Fruit fly (Drosophila melanogaster): ENCODE data around the gene sba.

sba gene

DNA sequence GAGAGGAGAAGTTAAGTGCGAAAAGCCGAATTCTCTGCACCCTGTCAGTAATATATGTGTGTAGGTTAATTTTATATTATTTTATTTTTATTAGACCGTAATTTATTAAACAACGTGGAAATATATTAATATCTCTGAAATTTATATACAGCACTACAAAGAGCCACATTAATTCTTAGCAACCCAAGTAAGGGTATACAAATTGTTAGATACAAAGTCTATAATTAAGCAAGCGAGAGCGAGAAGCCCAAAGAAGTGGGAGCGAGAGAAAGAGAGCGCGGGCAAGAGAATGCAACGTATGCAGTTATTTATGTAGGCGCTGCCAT, 35.7 kb downstream of the sba start (continued):
- TF ChIP-seq CG13775 (GFP tag; optimal IDR thresholded peaks at IDR 0.05) (peak; percentile 88), Fer3 (tag; optimal IDR thresholded peaks at IDR 0.05) (peak; percentile 88), CG17802 (tag; optimal IDR thresholded peaks at IDR 0.05) (peak; percentile 82), CG7372 (GFP tag; IDR thresholded peaks at IDR 0.05) (peak; percentile 87), CG15269 (tag; optimal IDR thresholded peaks at IDR 0.05) (peak; percentile 91), Mes4 (GFP tag; optimal IDR thresholded peaks at IDR 0.05) (peak; percentile 3), pum (GFP tag; optimal IDR thresholded peaks at IDR 0.05) (peak; percentile 61), GATAe (GFP tag; conservative IDR thresholded peaks at IDR 0.05) (peak; percentile 32; the same call in 1 of the 2 replicates), Taf1 (GFP tag; IDR thresholded peaks at IDR 0.05) (peak; percentile 61), ATbp (GFP tag; optimal IDR thresholded peaks at IDR 0.05) (peak; percentile 90), Sry-δ (GFP tag; optimal IDR thresholded peaks at IDR 0.05) (no peak), dmrt99B (tag; optimal IDR thresholded peaks at IDR 0.05) (peak; percentile 94), CG12071 (GFP tag; optimal IDR thresholded peaks at IDR 0.05) (peak; percentile 68), cad (GFP tag; optimal IDR thresholded peaks at IDR 0.05) (no peak), row (GFP tag; IDR thresholded peaks at IDR 0.05) (peak; percentile 97), eyg (GFP tag; optimal IDR thresholded peaks at IDR 0.05) (no peak), ERR (GFP tag; optimal IDR thresholded peaks at IDR 0.05) (no peak), CG14965 (GFP tag; optimal IDR thresholded peaks at IDR 0.05; ENCODE audit: borderline replicate concordance) (no peak), luna (GFP tag; optimal IDR thresholded peaks at IDR 0.05) (no peak), CG6791 (GFP tag; IDR thresholded peaks at IDR 0.05; ENCODE audit: partially characterized antibody) (no peak), Hmx (GFP tag; optimal IDR thresholded peaks at IDR 0.05) (no peak), repo (GFP tag; optimal IDR thresholded peaks at IDR 0.05) (no peak), MBD-R2 (GFP tag; IDR thresholded peaks at IDR 0.05) (peak; percentile 60), CG18476 (GFP tag; optimal IDR thresholded peaks at IDR 0.05) (peak; percentile 89), CG1529 (GFP tag; optimal IDR thresholded peaks at IDR 0.05) (peak; percentile 94), Myb (GFP tag; optimal IDR thresholded peaks at IDR 0.05) (no peak), CG6254 (GFP tag; optimal IDR thresholded peaks at IDR 0.05) (peak; percentile 91), ind (GFP tag; optimal IDR thresholded peaks at IDR 0.05) (peak; percentile 82), HLH54F (GFP tag; optimal IDR thresholded peaks at IDR 0.05) (peak; percentile 11), CoRest (tag; optimal IDR thresholded peaks at IDR 0.05) (peak; percentile 95), CG9817 (tag; optimal IDR thresholded peaks at IDR 0.05) (peak; percentile 85), CG33557 (GFP tag; optimal IDR thresholded peaks at IDR 0.05) (peak; percentile 97), emc (GFP tag; optimal IDR thresholded peaks at IDR 0.05) (no peak), Xrp1 (GFP tag; IDR thresholded peaks at IDR 0.05) (peak; percentile 98), maf-S (GFP tag; optimal IDR thresholded peaks at IDR 0.05) (peak; percentile 5), Hand (GFP tag; optimal IDR thresholded peaks at IDR 0.05) (no peak), CG2678 (tag; optimal IDR thresholded peaks at IDR 0.05) (peak; percentile 94), Hmr (GFP tag; optimal IDR thresholded peaks at IDR 0.05) (peak; percentile 67), dysf (GFP tag; IDR thresholded peaks at IDR 0.05) (peak; percentile 89), CG15601 (tag; optimal IDR thresholded peaks at IDR 0.05) (peak; percentile 96), CG2116 (GFP tag; optimal IDR thresholded peaks at IDR 0.05) (peak; percentile 45), Drgx (GFP tag; IDR thresholded peaks at IDR 0.05) (peak; percentile 99), CG11093 (GFP tag; IDR thresholded peaks at IDR 0.05) (peak; percentile 83), CG34422 (GFP tag; IDR thresholded peaks at IDR 0.05) (peak; percentile 96), CG4820 (GFP tag; optimal IDR thresholded peaks at IDR 0.05) (peak; percentile 91), CG10267 (tag; optimal IDR thresholded peaks at IDR 0.05) (peak; percentile 94), stwl (tag; optimal IDR thresholded peaks at IDR 0.05) (peak; percentile 69), Mad (GFP tag; optimal IDR thresholded peaks at IDR 0.05) (peak; percentile 45), CG12942 (GFP tag; optimal IDR thresholded peaks at IDR 0.05) (peak; percentile 84), CG32772 (GFP tag; IDR thresholded peaks at IDR 0.05) (peak; percentile 92), CG31388 (GFP tag; optimal IDR thresholded peaks at IDR 0.05) (peak; percentile 79), pzg (GFP tag; optimal IDR thresholded peaks at IDR 0.05) (no peak)

Measured in whole organism, embryonic.